Fruit fly (Drosophila melanogaster): Measurements from ENCODE around the gene CG18787.
A peak's percentile ranks its signal among the peaks of the same experiment; 100 is the strongest.

The CG18787 gene

DNA sequence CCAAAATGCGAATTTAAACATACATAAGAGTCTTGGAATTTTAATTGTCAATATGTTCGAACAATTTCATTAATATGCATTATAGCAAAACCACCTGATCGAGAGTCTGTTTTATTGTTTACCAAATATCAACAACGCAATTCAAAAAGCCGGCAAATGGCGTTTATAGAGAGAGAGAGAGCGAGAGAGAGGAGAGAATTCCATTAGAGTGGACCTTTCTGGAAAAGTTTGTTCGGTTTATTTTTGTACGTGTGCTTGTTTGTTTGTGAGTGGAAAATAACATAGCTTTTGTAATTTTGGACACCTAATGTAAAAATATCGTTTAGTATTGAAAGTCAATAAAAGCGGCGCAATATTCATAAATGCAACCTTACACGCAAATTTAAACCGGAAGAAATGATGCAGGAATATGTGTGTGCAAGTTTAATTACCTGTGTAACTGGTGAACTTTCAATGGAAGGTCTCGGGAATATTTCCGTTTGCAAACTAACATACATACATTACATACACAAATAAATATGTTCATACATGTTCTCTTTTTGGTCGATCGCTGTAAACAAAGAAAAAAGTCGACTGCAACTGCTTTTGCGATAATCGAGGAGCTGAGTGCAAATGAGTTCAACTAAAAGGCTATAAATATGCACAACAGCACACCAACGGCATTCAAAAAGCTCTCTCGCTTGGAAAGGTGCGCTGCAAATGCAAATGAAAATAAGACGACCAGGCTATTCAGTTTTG is 45.6 kb upstream of the CG18787 start, which contains the start of gene CG6785 (continued):
- TF ChIP-seq CkIIα-i1 (GFP tag; IDR thresholded peaks at IDR 0.05) (no peak), ewg (GFP tag; optimal IDR thresholded peaks at IDR 0.05) (peak; percentile 79), luna (GFP tag; optimal IDR thresholded peaks at IDR 0.05) (peak; percentile 28), emc (GFP tag; optimal IDR thresholded peaks at IDR 0.05) (no peak), shn (GFP tag; optimal IDR thresholded peaks at IDR 0.05) (peak; percentile 68), Side (GFP tag; optimal IDR thresholded peaks at IDR 0.05) (peak; percentile 72), pnt (GFP tag; optimal IDR thresholded peaks at IDR 0.05) (peak; percentile 74), CG3281 (GFP tag; optimal IDR thresholded peaks at IDR 0.05) (peak; percentile 76), knrl (GFP tag; IDR thresholded peaks at IDR 0.05; ENCODE audit: partially characterized antibody) (no peak), Blimp-1 (GFP tag; optimal IDR thresholded peaks at IDR 0.05) (peak; percentile 72), NFAT (GFP tag; IDR thresholded peaks at IDR 0.05) (peak; percentile 60), CG6683 (GFP tag; optimal IDR thresholded peaks at IDR 0.05) (peak; percentile 62), CG13287 (GFP tag; IDR thresholded peaks at IDR 0.05; ENCODE audit: partially characterized antibody) (peak; percentile 15; the same call in 1 of the 2 replicates), CG10959 (GFP tag; IDR thresholded peaks at IDR 0.05) (0 out of 2 replicates have a peak, but pooled peaks have one; percentile 11), Atf6 (GFP tag; IDR thresholded peaks at IDR 0.05) (peak; percentile 72), CG2875 (GFP tag; optimal IDR thresholded peaks at IDR 0.05) (peak; percentile 96), dmrt11E (tag; optimal IDR thresholded peaks at IDR 0.05) (peak; percentile 69), NC2β (GFP tag; optimal IDR thresholded peaks at IDR 0.05) (peak; percentile 91), Sox100B (GFP tag; optimal IDR thresholded peaks at IDR 0.05) (peak; percentile 90), dimm (GFP tag; IDR thresholded peaks at IDR 0.05) (no peak), bsh (GFP tag; optimal IDR thresholded peaks at IDR 0.05) (peak; percentile 73 to 89), Deaf1 (tag; optimal IDR thresholded peaks at IDR 0.05) (peak; percentile 37), Hr3 (GFP tag; optimal IDR thresholded peaks at IDR 0.05) (peak; percentile 37), CG14050 (GFP tag; IDR thresholded peaks at IDR 0.05) (peak; percentile 69), CG32772 (GFP tag; IDR thresholded peaks at IDR 0.05) (no peak), CG7556 (GFP tag; optimal IDR thresholded peaks at IDR 0.05) (peak; percentile 91), zf30C (GFP tag; optimal IDR thresholded peaks at IDR 0.05) (no peak), sob (GFP tag; IDR thresholded peaks at IDR 0.05) (peak; percentile 59; the same call in 1 of the 2 replicates), odd (GFP tag; optimal IDR thresholded peaks at IDR 0.05) (peak; percentile 95), CG4360 (GFP tag; IDR thresholded peaks at IDR 0.05) (no peak), CG3838 (GFP tag; optimal IDR thresholded peaks at IDR 0.05) (peak; percentile 45), ftz-f1 (GFP tag; optimal IDR thresholded peaks at IDR 0.05) (no peak), fru (optimal IDR thresholded peaks at IDR 0.05) (no peak), CG9727 (GFP tag; optimal IDR thresholded peaks at IDR 0.05) (peak; percentile 78), br (optimal IDR thresholded peaks at IDR 0.05) (no peak), CG12744 (GFP tag; optimal IDR thresholded peaks at IDR 0.05) (peak; percentile 88), CG7271 (tag; optimal IDR thresholded peaks at IDR 0.05) (peak; percentile 18), chif (GFP tag; optimal IDR thresholded peaks at IDR 0.05) (peak; percentile 77 to 88), ham (GFP tag; IDR thresholded peaks at IDR 0.05) (no peak), wdn (GFP tag; IDR thresholded peaks at IDR 0.05) (peak; percentile 59; the same call in 1 of the 2 replicates), Drgx (GFP tag; IDR thresholded peaks at IDR 0.05) (peak; percentile 84), Ptx1 (GFP tag; IDR thresholded peaks at IDR 0.05) (no peak), CG15073 (GFP tag; optimal IDR thresholded peaks at IDR 0.05) (peak; percentile 9), HLHmδ (GFP tag; optimal IDR thresholded peaks at IDR 0.05) (peak; percentile 71), Vsx1 (GFP tag; optimal IDR thresholded peaks at IDR 0.05) (peak; percentile 93), CG1024 (GFP tag; IDR thresholded peaks at IDR 0.05) (peak; percentile 57; the same call in 1 of the 2 replicates), z (GFP tag; IDR thresholded peaks at IDR 0.05) (no peak), Doc3 (GFP tag; IDR thresholded peaks at IDR 0.05; ENCODE audit: partially characterized antibody) (no peak), CG18476 (GFP tag; optimal IDR thresholded peaks at IDR 0.05) (peak; percentile 57), Dfd (GFP tag; optimal IDR thresholded peaks at IDR 0.05) (no peak)

Measured in whole organism, embryonic.